Worm (Caenorhabditis elegans) whole organism, mixed stage, embryonic: ENCODE data around the gene unc-83.

Experiments
- snpc-4 ChIP-seq: fragments of 150-350 bp; optimal IDR thresholded peaks from 2 replicates; lab custom pipeline; 2014; ENCODE audit warnings: missing biosample characterization, missing genetic modification characterization
- zip-8 ChIP-seq: fragments of 150-350 bp; optimal IDR thresholded peaks from 2 replicates; lab custom pipeline; 2014; ENCODE audit warnings: missing biosample characterization, missing genetic modification characterization

DNA sequence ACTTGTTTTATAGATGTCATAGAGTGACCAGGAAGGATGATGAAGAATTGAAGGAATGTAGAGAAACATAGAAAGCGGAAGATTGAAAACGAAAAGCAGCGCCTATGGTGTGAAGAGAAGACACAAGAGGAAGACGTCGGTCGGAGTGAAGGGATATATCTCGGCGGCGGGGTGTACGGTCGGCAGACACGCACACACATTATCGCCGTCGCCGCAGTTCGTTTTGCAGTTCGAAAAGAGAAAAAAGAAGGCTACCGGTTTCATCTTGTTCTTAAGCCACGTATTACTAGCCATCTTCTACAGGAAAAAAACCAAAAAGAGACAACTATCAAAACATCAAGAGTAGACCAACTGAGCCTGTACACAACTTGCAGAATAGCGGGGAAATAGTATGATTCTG is 48.5 kb downstream of the unc-83 start:
- TF ChIP-seq snpc-4 (tag; lab: Kevin White, UChicago), result no peak
- TF ChIP-seq zip-8 (tag; lab: Kevin White, UChicago), result no peak
